Worm (Caenorhabditis elegans) whole organism, L3 larva: ENCODE results near the gene mccc-1.

Source experiments
- R02D3.7 ChIP-seq: fragments of 150-350 bp; optimal IDR thresholded peaks from 2 replicates; lab custom pipeline; 2014; ENCODE audit warnings: missing biosample characterization, missing genetic modification characterization
- ama-1 ChIP-seq: fragments of 150-350 bp; optimal IDR thresholded peaks from 2 replicates; lab custom pipeline; 2018
- mdl-1 ChIP-seq: fragments of 150-350 bp; optimal IDR thresholded peaks from 2 replicates; lab custom pipeline; 2014; ENCODE audit warnings: missing biosample characterization, missing genetic modification characterization
- nhr-12 ChIP-seq: fragments of 150-350 bp; optimal IDR thresholded peaks from 2 replicates; lab custom pipeline; 2014; ENCODE audit warnings: missing biosample characterization, missing genetic modification characterization
- nhr-77 ChIP-seq: fragments of 150-350 bp; optimal IDR thresholded peaks from 2 replicates; lab custom pipeline; 2014; ENCODE audit warnings: missing biosample characterization, missing genetic modification characterization
- snpc-4 ChIP-seq: fragments of 150-350 bp; optimal IDR thresholded peaks from 2 replicates; lab custom pipeline; 2014; ENCODE audit warnings: missing biosample characterization, missing genetic modification characterization
- unc-39 ChIP-seq: sonication (generic microtip); optimal IDR thresholded peaks from 4 replicates; lab custom pipeline; 2017; ENCODE audit warnings: missing biosample characterization, missing genetic modification characterization
- unc-62 ChIP-seq: fragments of 150-350 bp; sonication (generic microtip); optimal IDR thresholded peaks from 4 replicates; lab custom pipeline; 2014; ENCODE audit warnings: missing biosample characterization, missing genetic modification reagents, missing genetic modification characterization
- zag-1 ChIP-seq: fragments of 150-350 bp; optimal IDR thresholded peaks from 2 replicates; lab custom pipeline; 2014; ENCODE audit warnings: missing biosample characterization, missing genetic modification characterization

DNA sequence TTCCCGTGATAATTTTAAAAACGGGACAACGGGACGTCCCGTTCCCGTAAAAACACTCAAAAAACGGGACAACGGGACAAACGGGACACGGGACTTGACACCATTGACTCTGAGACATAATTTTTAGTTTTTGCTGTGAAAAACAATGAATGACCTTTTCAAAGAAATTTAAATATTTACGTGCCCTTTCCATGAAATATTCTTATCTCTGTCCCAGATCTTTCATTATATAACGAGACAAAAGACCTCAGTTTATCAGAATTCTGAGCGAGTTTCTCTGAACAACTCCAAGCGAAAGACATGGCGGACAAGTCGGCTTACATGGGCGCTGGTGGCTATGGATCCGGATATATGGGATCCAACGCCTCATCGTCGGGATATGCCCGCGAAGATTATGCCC is 40.6 kb upstream of the mccc-1 start, which contains the start of gene nspd-2:
- TF ChIP-seq nhr-77 (tag; lab: Kevin White, UChicago) (no peak), nhr-12 (tag; lab: Kevin White, UChicago) (no peak), zag-1 (tag; lab: Kevin White, UChicago) (no peak), snpc-4 (tag; lab: Kevin White, UChicago) (no peak), ama-1 (lab: Kevin White, UChicago) (no peak), R02D3.7 (tag; lab: Kevin White, UChicago) (no peak), unc-39 (tag; lab: Kevin White, UChicago) (no peak), unc-62 (GFP tag; lab: Kevin White, UChicago) (no peak), mdl-1 (no peak)
